Fruit fly (Drosophila melanogaster): Measurements from ENCODE around the gene Eato.
A peak's percentile ranks its signal among the peaks of the same experiment; 100 is the strongest.

The Eato gene

dm6 chr2L:13783264-13784154, at the start of gene Eato:
Gene Eato (plus strand): TSS chr2L:13784084.
- no peak for TF ChIP-seq CG9948 (tag; optimal IDR thresholded peaks at IDR 0.05)
- no peak for TF ChIP-seq CG4496 (GFP tag; IDR thresholded peaks at IDR 0.05)
- TF ChIP-seq CG8159 (tag; optimal IDR thresholded peaks at IDR 0.05): no peak
- TF ChIP-seq CG34367 (tag; optimal IDR thresholded peaks at IDR 0.05): no peak
- no peak for TF ChIP-seq Ets98B (GFP tag; IDR thresholded peaks at IDR 0.05)
- TF ChIP-seq D1 (tag; optimal IDR thresholded peaks at IDR 0.05): no peak
- TF ChIP-seq rn (GFP tag; IDR thresholded peaks at IDR 0.05): no peak
- TF ChIP-seq CG32121 (GFP tag; IDR thresholded peaks at IDR 0.05): no peak
- no peak for TF ChIP-seq Pif1A (GFP tag; optimal IDR thresholded peaks at IDR 0.05)
- TF ChIP-seq Snoo (tag; optimal IDR thresholded peaks at IDR 0.05): peak; percentile 22
- peak; percentile 0 for TF ChIP-seq CG15710 (tag; optimal IDR thresholded peaks at IDR 0.05)

dm6 chr2L:13735838-13736237, 48.0 kb upstream of the Eato start, which contains the start of gene nur:
Gene nur (plus strand): TSS chr2L:13736138.
- TF ChIP-seq CG8159 (tag; optimal IDR thresholded peaks at IDR 0.05) (no peak), CG10348 (GFP tag; IDR thresholded peaks at IDR 0.05) (no peak), CG12605 (GFP tag; IDR thresholded peaks at IDR 0.05) (no peak), EcR (GFP tag; optimal IDR thresholded peaks at IDR 0.05) (no peak), CG17806 (tag; optimal IDR thresholded peaks at IDR 0.05) (no peak), gl (tag; optimal IDR thresholded peaks at IDR 0.05) (no peak), rn (GFP tag; IDR thresholded peaks at IDR 0.05) (no peak), Pif1A (GFP tag; optimal IDR thresholded peaks at IDR 0.05) (no peak), CG32121 (GFP tag; IDR thresholded peaks at IDR 0.05) (no peak), fd96Ca (GFP tag; IDR thresholded peaks at IDR 0.05) (no peak), Ets98B (GFP tag; IDR thresholded peaks at IDR 0.05) (no peak), Pif1B (GFP tag; optimal IDR thresholded peaks at IDR 0.05) (no peak), Snoo (tag; optimal IDR thresholded peaks at IDR 0.05) (no peak)

- TF ChIP-seq Pif1B (GFP tag; optimal IDR thresholded peaks at IDR 0.05) (no peak), CG15710 (tag; optimal IDR thresholded peaks at IDR 0.05) (no peak), CG9948 (tag; optimal IDR thresholded peaks at IDR 0.05) (no peak), gl (tag; optimal IDR thresholded peaks at IDR 0.05) (no peak), CG4496 (GFP tag; IDR thresholded peaks at IDR 0.05) (no peak), EcR (GFP tag; optimal IDR thresholded peaks at IDR 0.05) (no peak), CG17806 (tag; optimal IDR thresholded peaks at IDR 0.05) (no peak), CG13204 (GFP tag; optimal IDR thresholded peaks at IDR 0.05) (no peak), CG8301 (tag; optimal IDR thresholded peaks at IDR 0.05) (no peak), Snoo (tag; optimal IDR thresholded peaks at IDR 0.05) (no peak), Pif1A (GFP tag; optimal IDR thresholded peaks at IDR 0.05) (no peak), CG32121 (GFP tag; IDR thresholded peaks at IDR 0.05) (no peak), CG8159 (tag; optimal IDR thresholded peaks at IDR 0.05) (no peak), rn (GFP tag; IDR thresholded peaks at IDR 0.05) (no peak), CG14655 (GFP tag; optimal IDR thresholded peaks at IDR 0.05) (no peak), Ets98B (GFP tag; IDR thresholded peaks at IDR 0.05) (no peak), CG12605 (GFP tag; IDR thresholded peaks at IDR 0.05) (no peak), CG34367 (tag; optimal IDR thresholded peaks at IDR 0.05) (no peak), CG10348 (GFP tag; IDR thresholded peaks at IDR 0.05) (no peak)
Observed at dm6 chr2L:13746652-13747051, 37.2 kb upstream of the Eato start, which contains the start of gene TM9SF4. Gene TM9SF4 (plus strand): TSS chr2L:13746952.

dm6 chr2L:13763144-13763543, 20.7 kb upstream of the Eato start:
- no peak for TF ChIP-seq CG34367 (tag; optimal IDR thresholded peaks at IDR 0.05)
- TF ChIP-seq Pif1B (GFP tag; optimal IDR thresholded peaks at IDR 0.05): no peak
- TF ChIP-seq CG17806 (tag; optimal IDR thresholded peaks at IDR 0.05): no peak
- TF ChIP-seq CG4496 (GFP tag; IDR thresholded peaks at IDR 0.05): no peak
- TF ChIP-seq EcR (GFP tag; optimal IDR thresholded peaks at IDR 0.05): no peak
- no peak for TF ChIP-seq CG9948 (tag; optimal IDR thresholded peaks at IDR 0.05)

- TF ChIP-seq Pif1B (GFP tag; optimal IDR thresholded peaks at IDR 0.05) (no peak), CG15710 (tag; optimal IDR thresholded peaks at IDR 0.05) (no peak), CG8301 (tag; optimal IDR thresholded peaks at IDR 0.05) (no peak)
Observed at dm6 chr2L:13770884-13771283, 13.0 kb upstream of the Eato start.

- no peak for TF ChIP-seq CG10348 (GFP tag; IDR thresholded peaks at IDR 0.05)
- no peak for TF ChIP-seq Snoo (tag; optimal IDR thresholded peaks at IDR 0.05)
- TF ChIP-seq fd96Ca (GFP tag; IDR thresholded peaks at IDR 0.05): no peak
- no peak for TF ChIP-seq CG34367 (tag; optimal IDR thresholded peaks at IDR 0.05)
Observed at dm6 chr2L:13773697-13774096, 10.2 kb upstream of the Eato start, which contains the start of gene CG43376. Gene CG43376 (plus strand): TSS chr2L:13773997.
